Worm (Caenorhabditis elegans): ENCODE results near the gene trap-4.

DNA sequence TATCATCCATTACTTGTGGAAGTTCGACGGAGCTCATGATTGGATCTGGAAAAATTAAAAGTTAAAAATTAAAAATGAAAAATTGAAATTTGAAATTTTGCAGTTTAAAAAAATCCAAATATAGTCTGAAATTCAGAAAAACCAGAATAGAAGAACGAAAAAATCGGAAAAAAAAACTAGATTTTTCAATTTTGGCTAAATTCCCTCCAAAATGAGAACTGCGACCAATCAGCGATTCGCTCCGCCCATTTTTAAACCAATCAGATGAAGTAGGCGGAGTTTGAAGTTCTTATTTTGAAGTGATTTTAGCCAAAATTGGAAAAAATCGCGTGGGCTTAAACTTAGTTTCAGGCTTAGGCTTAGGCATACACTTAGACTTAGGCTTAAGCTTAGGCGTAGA lies 26.4 kb downstream of the trap-4 start, which contains the start of gene Y56A3A.7:
- TF ChIP-seq ztf-16 (tag; optimal IDR thresholded peaks at IDR 0.05) = no peak
- no peak for TF ChIP-seq madf-2 (tag; optimal IDR thresholded peaks at IDR 0.05)
- TF ChIP-seq ama-1 (optimal IDR thresholded peaks at IDR 0.05) = no peak

Measured in whole organism, late embryonic.